Fruit fly (Drosophila melanogaster) whole organism, embryonic: ENCODE results near the gene kraken.

ENCODE experiments used
- ATbp ChIP-seq: fragments of 200-800 bp; sonication (Bioruptor generic); optimal IDR thresholded peaks from 2 replicates; lab custom pipeline; 2017; ENCODE audit warnings: missing biosample characterization, mild to moderate bottlenecking, missing genetic modification characterization, missing genetic modification reagents
- Asciz ChIP-seq: fragments of 200-800 bp; sonication (Bioruptor generic); optimal IDR thresholded peaks from 2 replicates; lab custom pipeline; 2017; ENCODE audit warnings: missing biosample characterization, mild to moderate bottlenecking, missing genetic modification characterization, missing genetic modification reagents
- Blimp-1 ChIP-seq: fragments of 200-800 bp; sonication (Bioruptor generic); optimal IDR thresholded peaks from 3 replicates; lab custom pipeline; 2018; ENCODE audit warnings: missing biosample characterization, missing genetic modification characterization, mild to moderate bottlenecking, moderate library complexity, missing genetic modification reagents
- CG10979 ChIP-seq: fragments of 200-800 bp; sonication (Bioruptor generic); optimal IDR thresholded peaks from 2 replicates; lab custom pipeline; 2018; ENCODE audit warnings: missing biosample characterization, mild to moderate bottlenecking, missing genetic modification characterization, moderate library complexity
- CG12659 ChIP-seq: fragments of 200-800 bp; sonication (Bioruptor generic); optimal IDR thresholded peaks from 3 replicates; lab custom pipeline; 2017; ENCODE audit warnings: mild to moderate bottlenecking, missing biosample characterization, missing genetic modification reagents, missing genetic modification characterization
- CG14710 ChIP-seq: fragments of 200-800 bp; sonication (Bioruptor generic); optimal IDR thresholded peaks from 3 replicates; lab custom pipeline; 2019; ENCODE audit warnings: missing biosample characterization, mild to moderate bottlenecking, missing genetic modification characterization, moderate library complexity
- CG15269 ChIP-seq: fragments of 200-800 bp; sonication (Bioruptor generic); optimal IDR thresholded peaks from 2 replicates; lab custom pipeline; 2018; ENCODE audit warnings: missing biosample characterization, mild to moderate bottlenecking, missing genetic modification characterization, moderate library complexity
- CG1529 ChIP-seq: fragments of 200-800 bp; sonication (Bioruptor generic); optimal IDR thresholded peaks from 3 replicates; lab custom pipeline; 2018; ENCODE audit warnings: missing biosample characterization, missing genetic modification characterization
- CG15479 ChIP-seq: fragments of 200-800 bp; sonication (Bioruptor generic); optimal IDR thresholded peaks from 3 replicates; lab custom pipeline; 2019; ENCODE audit warnings: missing biosample characterization, mild to moderate bottlenecking, missing genetic modification characterization, moderate library complexity
- CG15601 ChIP-seq: fragments of 200-800 bp; sonication (Bioruptor generic); optimal IDR thresholded peaks from 3 replicates; lab custom pipeline; 2019; ENCODE audit warnings: missing biosample characterization, mild to moderate bottlenecking, missing genetic modification characterization, moderate library complexity
- CG15696 ChIP-seq: fragments of 200-800 bp; sonication (Bioruptor generic); optimal IDR thresholded peaks from 2 replicates; lab custom pipeline; 2019; ENCODE audit warnings: missing biosample characterization, mild to moderate bottlenecking, missing genetic modification characterization, moderate library complexity
- CG17359 ChIP-seq: fragments of 200-800 bp; sonication (Bioruptor generic); optimal IDR thresholded peaks from 3 replicates; lab custom pipeline; 2018; ENCODE audit warnings: missing biosample characterization, mild to moderate bottlenecking, missing genetic modification characterization, moderate library complexity
- CG17802 ChIP-seq: fragments of 200-800 bp; sonication (Bioruptor generic); optimal IDR thresholded peaks from 2 replicates; lab custom pipeline; 2018; ENCODE audit warnings: missing biosample characterization, mild to moderate bottlenecking, missing genetic modification characterization, moderate library complexity
- CG2678 ChIP-seq: fragments of 200-800 bp; sonication (Bioruptor generic); optimal IDR thresholded peaks from 3 replicates; lab custom pipeline; 2019; ENCODE audit warnings: missing biosample characterization, mild to moderate bottlenecking, missing genetic modification characterization, moderate library complexity
- CG2875 ChIP-seq: fragments of 200-800 bp; sonication (Bioruptor generic); optimal IDR thresholded peaks from 2 replicates; lab custom pipeline; 2017; ENCODE audit warnings: missing biosample characterization, mild to moderate bottlenecking, missing genetic modification characterization, missing genetic modification reagents
- CG32767 ChIP-seq: fragments of 200-800 bp; sonication (Bioruptor generic); IDR thresholded peaks from 2 replicates; pipeline ENCODE4 v1.3.6; 2022; ENCODE audit warnings: missing biosample characterization, missing genetic modification characterization
- CG43689 ChIP-seq: fragments of 200-800 bp; sonication (Bioruptor generic); IDR thresholded peaks from 2 replicates; pipeline ENCODE4 v1.3.6; 2022; ENCODE audit warnings: missing biosample characterization, missing genetic modification characterization
- CG5245 ChIP-seq: fragments of 200-800 bp; sonication (Bioruptor generic); optimal IDR thresholded peaks from 3 replicates; lab custom pipeline; 2016; ENCODE audit warnings: missing biosample characterization, missing genetic modification characterization
- CG5953 ChIP-seq: fragments of 200-800 bp; sonication (Bioruptor generic); IDR thresholded peaks from 2 replicates; pipeline ENCODE4 v1.3.6; 2022; ENCODE audit warnings: missing biosample characterization, missing genetic modification characterization
- CG6689 ChIP-seq: fragments of 200-800 bp; sonication (Bioruptor generic); IDR thresholded peaks from 2 replicates; pipeline ENCODE4 v1.3.6; 2022; ENCODE audit warnings: missing biosample characterization, missing genetic modification characterization
- CG8089 ChIP-seq: fragments of 200-800 bp; sonication (Bioruptor generic); optimal IDR thresholded peaks from 3 replicates; lab custom pipeline; 2016; ENCODE audit warnings: missing biosample characterization, missing genetic modification characterization
- CG9609 ChIP-seq: fragments of 200-800 bp; sonication (Bioruptor generic); optimal IDR thresholded peaks from 3 replicates; lab custom pipeline; 2016; ENCODE audit warnings: missing biosample characterization, missing genetic modification characterization
- CG9797 ChIP-seq: fragments of 200-800 bp; sonication (Bioruptor generic); optimal IDR thresholded peaks from 3 replicates; lab custom pipeline; 2018; ENCODE audit warnings: missing biosample characterization, mild to moderate bottlenecking, missing genetic modification characterization
- D19A ChIP-seq: fragments of 200-800 bp; optimal IDR thresholded peaks from 3 replicates; lab custom pipeline; 2019; ENCODE audit warnings: missing biosample characterization, mild to moderate bottlenecking, missing genetic modification characterization, moderate library complexity
- HLH54F ChIP-seq: fragments of 200-800 bp; sonication (Bioruptor generic); optimal IDR thresholded peaks from 3 replicates; lab custom pipeline; 2016; ENCODE audit warnings: missing biosample characterization, missing genetic modification characterization
- Hr39 ChIP-seq: fragments of >200 bp; optimal IDR thresholded peaks from 2 replicates; lab custom pipeline; 2017
- Hsf ChIP-seq: fragments of 200-800 bp; sonication (Bioruptor generic); optimal IDR thresholded peaks from 3 replicates; lab custom pipeline; 2016; ENCODE audit warnings: missing biosample characterization, missing genetic modification characterization
- NK7.1 ChIP-seq: fragments of 200-800 bp; sonication (Bioruptor generic); optimal IDR thresholded peaks from 3 replicates; lab custom pipeline; 2016; ENCODE audit warnings: missing biosample characterization, missing genetic modification characterization
- Sox100B ChIP-seq: fragments of 200-800 bp; sonication (Bioruptor generic); optimal IDR thresholded peaks from 3 replicates; lab custom pipeline; 2018; ENCODE audit warnings: missing biosample characterization, mild to moderate bottlenecking, missing genetic modification characterization
- cas ChIP-seq: fragments of 200-800 bp; sonication (Bioruptor generic); IDR thresholded peaks from 2 replicates; pipeline ENCODE4 v1.3.6; 2022; ENCODE audit warnings: missing biosample characterization, missing genetic modification characterization
- chif ChIP-seq, 2 experiments: fragments of 200-800 bp; sonication (Bioruptor generic); optimal IDR thresholded peaks; 3 replicates each; lab custom pipeline; 2016; ENCODE audit warnings: missing biosample characterization in 2 of 2, missing genetic modification characterization in 2 of 2
- dpn ChIP-seq, 2 experiments: fragments of 200-800 bp; sonication (Bioruptor generic); optimal IDR thresholded peaks; 3 replicates each; lab custom pipeline; 2016; ENCODE audit warnings: missing biosample characterization in 2 of 2, missing genetic modification characterization in 2 of 2
- gcm ChIP-seq: fragments of 200-800 bp; sonication (Bioruptor generic); optimal IDR thresholded peaks from 2 replicates; lab custom pipeline; 2019; ENCODE audit warnings: missing biosample characterization, mild to moderate bottlenecking, missing genetic modification characterization, moderate library complexity
- hb ChIP-seq: fragments of 200-800 bp; sonication (Bioruptor generic); IDR thresholded peaks from 3 replicates; pipeline ENCODE4 v1.3.6; 2022; ENCODE audit warnings: missing biosample characterization, missing genetic modification characterization; ENCODE audit not compliant: partially characterized antibody
- kah ChIP-seq: fragments of 200-800 bp; sonication (Bioruptor generic); optimal IDR thresholded peaks from 2 replicates; lab custom pipeline; 2018; ENCODE audit warnings: missing biosample characterization, mild to moderate bottlenecking, missing genetic modification characterization
- kni ChIP-seq: fragments of 200-800 bp; sonication (Bioruptor generic); optimal IDR thresholded peaks from 3 replicates; lab custom pipeline; 2017; ENCODE audit warnings: mild to moderate bottlenecking, missing biosample characterization, missing genetic modification reagents, missing genetic modification characterization
- lov ChIP-seq, 2 experiments: fragments of 200-800 bp in 1 of 2; fragments of >200 bp in 1 of 2; sonication (Bioruptor generic) in 1 of 2; IDR thresholded peaks in 1 of 2; optimal IDR thresholded peaks in 1 of 2; 2 replicates in 1 of 2; 3 replicates in 1 of 2; pipeline versions ENCODE4 v1.3.6 to Lab custom; 2017 to 2022; ENCODE audit warnings: missing biosample characterization in 1 of 2, missing genetic modification characterization in 1 of 2
- nerfin-1 ChIP-seq: fragments of 200-800 bp; sonication (Bioruptor generic); optimal IDR thresholded peaks from 3 replicates; lab custom pipeline; 2019; ENCODE audit warnings: missing biosample characterization, mild to moderate bottlenecking, missing genetic modification characterization, moderate library complexity
- nmo ChIP-seq: fragments of 200-800 bp; sonication (Bioruptor generic); optimal IDR thresholded peaks from 2 replicates; lab custom pipeline; 2018; ENCODE audit warnings: missing biosample characterization, mild to moderate bottlenecking, missing genetic modification characterization, moderate library complexity
- nom ChIP-seq: fragments of 200-800 bp; sonication (Bioruptor generic); optimal IDR thresholded peaks from 2 replicates; lab custom pipeline; 2017; ENCODE audit warnings: missing biosample characterization, missing genetic modification characterization, mild to moderate bottlenecking, moderate library complexity, missing genetic modification reagents
- oc ChIP-seq: fragments of 200-800 bp; sonication (Bioruptor generic); optimal IDR thresholded peaks from 2 replicates; lab custom pipeline; 2018; ENCODE audit warnings: missing biosample characterization, mild to moderate bottlenecking, missing genetic modification characterization, moderate library complexity
- org-1 ChIP-seq: fragments of 200-800 bp; sonication (Bioruptor generic); optimal IDR thresholded peaks from 2 replicates; lab custom pipeline; 2017; ENCODE audit warnings: missing biosample characterization, missing genetic modification characterization
- pros ChIP-seq: fragments of 200-800 bp; sonication (Bioruptor generic); optimal IDR thresholded peaks from 3 replicates; lab custom pipeline; 2019; ENCODE audit warnings: missing biosample characterization, mild to moderate bottlenecking, missing genetic modification characterization, moderate library complexity
- row ChIP-seq: fragments of 200-800 bp; sonication (Bioruptor generic); IDR thresholded peaks from 3 replicates; pipeline ENCODE4 v1.3.6; 2022; ENCODE audit warnings: missing biosample characterization, missing genetic modification characterization
- sisA ChIP-seq: fragments of 200-800 bp; sonication (Bioruptor generic); IDR thresholded peaks from 2 replicates; pipeline ENCODE4 v1.3.6; 2022; ENCODE audit warnings: missing biosample characterization, missing genetic modification characterization
- tin ChIP-seq: fragments of 200-800 bp; sonication (Bioruptor generic); optimal IDR thresholded peaks from 3 replicates; lab custom pipeline; 2016; ENCODE audit warnings: missing biosample characterization, missing genetic modification characterization
- zfh1 ChIP-seq: fragments of 200-800 bp; sonication (Bioruptor generic); IDR thresholded peaks from 3 replicates; pipeline ENCODE4 v1.3.6; 2022; ENCODE audit warnings: missing biosample characterization, missing genetic modification characterization

The kraken gene

dm6 chr2L:827516-828362 lies 24.8 kb upstream of the kraken start (continued):
- TF ChIP-seq CG12659 (GFP tag; lab: Kevin White, UChicago) (peak; percentile 17), nom (GFP tag; lab: Kevin White, UChicago) (no peak), hb (GFP tag; lab: Robert Waterston, UW) (no peak), CG17802 (tag; lab: Kevin White, UChicago) (peak; percentile 16), Sox100B (GFP tag; lab: Kevin White, UChicago) (peak; percentile 65), nmo (GFP tag; lab: Kevin White, UChicago) (peak; percentile 48), CG9797 (no peak), HLH54F (GFP tag; lab: Kevin White, UChicago) (no peak), NK7.1 (GFP tag; lab: Kevin White, UChicago) (no peak), Hr39 (lab: Kevin White, UChicago) (no peak), zfh1 (peak; percentile 13; the same call in 1 of the 3 replicates), CG2678 (peak; percentile 47), CG1529 (GFP tag; lab: Kevin White, UChicago) (peak; percentile 65), dpn (GFP tag; optimal IDR thresholded peaks at IDR 0.05; lab: Kevin White, UChicago) (peak in 1 of 2 experiments; percentile 31), row (peak; percentile 64; the same call in 2 of the 3 replicates), org-1 (GFP tag; lab: Kevin White, UChicago) (peak; percentile 46), CG8089 (GFP tag; lab: Kevin White, UChicago) (peak; percentile 33), nerfin-1 (tag; lab: Kevin White, UChicago) (peak; percentile 33), CG15601 (tag; lab: Kevin White, UChicago) (peak; percentile 27), CG15696 (tag; lab: Kevin White, UChicago) (peak; percentile 19), CG17359 (tag; lab: Kevin White, UChicago) (peak; percentile 25), CG6689 (0 out of 2 replicates have a peak, but pooled peaks have one; percentile 4), CG9609 (peak; percentile 7), tin (GFP tag; lab: Kevin White, UChicago) (peak; percentile 15), kni (GFP tag; lab: Kevin White, UChicago) (peak; percentile 15), cas (no peak), ATbp (GFP tag; lab: Kevin White, UChicago) (peak; percentile 84), oc (tag; lab: Kevin White, UChicago) (peak; percentile 57), D19A (tag; lab: Kevin White, UChicago) (peak; percentile 28), CG10979 (peak; percentile 66), CG2875 (GFP tag; lab: Kevin White, UChicago) (peak; percentile 66), CG14710 (tag; lab: Kevin White, UChicago) (peak; percentile 39), chif (GFP tag; optimal IDR thresholded peaks at IDR 0.05; lab: Kevin White, UChicago) (peak; percentile 7 to 34), CG5245 (GFP tag; lab: Kevin White, UChicago) (peak; percentile 19), kah (GFP tag; lab: Kevin White, UChicago) (no peak), CG5953 (GFP tag; lab: Robert Waterston, UW) (0 out of 2 replicates have a peak, but pooled peaks have one; percentile 28), sisA (peak; percentile 60), CG15269 (tag; lab: Kevin White, UChicago) (peak; percentile 39), Blimp-1 (GFP tag; lab: Kevin White, UChicago) (peak; percentile 56), lov (optimal IDR thresholded peaks at IDR 0.05; lab: Kevin White, UChicago) (no peak), lov (GFP tag; IDR thresholded peaks at IDR 0.05; lab: Robert Waterston, UW) (0 out of 3 replicates have a peak, but pooled peaks have one; percentile 17), gcm (GFP tag; lab: Kevin White, UChicago) (peak; percentile 46), Asciz (GFP tag; lab: Kevin White, UChicago) (peak; percentile 54), CG43689 (GFP tag; lab: Robert Waterston, UW) (0 out of 2 replicates have a peak, but pooled peaks have one; percentile 25), CG32767 (GFP tag; lab: Robert Waterston, UW) (peak; percentile 27; the same call in 1 of the 2 replicates), pros (GFP tag; lab: Kevin White, UChicago) (peak; percentile 17), Hsf (GFP tag; lab: Kevin White, UChicago) (peak; percentile 50), CG15479 (peak; percentile 42)
